Worm (Caenorhabditis elegans) whole organism, L1 larva: ENCODE data around the gene col-81.

Experiments used
- C34B4.2 ChIP-seq: sonication (generic microtip); optimal IDR thresholded peaks from 2 replicates; lab custom pipeline; 2017; ENCODE audit warnings: mild to moderate bottlenecking, missing genetic modification characterization, missing compliant biosample characterization
- alr-1 ChIP-seq: fragments of 200-800 bp; sonication (Bioruptor generic); optimal IDR thresholded peaks from 2 replicates; lab custom pipeline; 2018; ENCODE audit warnings: borderline replicate concordance, mild to moderate bottlenecking, missing genetic modification characterization, missing compliant biosample characterization
- ama-1 ChIP-seq: fragments of 150-350 bp; optimal IDR thresholded peaks from 2 replicates; lab custom pipeline; 2014
- ceh-8 ChIP-seq: fragments of 200-800 bp; sonication (Bioruptor generic); optimal IDR thresholded peaks from 2 replicates; lab custom pipeline; 2018; ENCODE audit warnings: mild to moderate bottlenecking, missing genetic modification characterization, moderate library complexity, missing compliant biosample characterization
- dpl-1 ChIP-seq, 3 experiments: fragments of 150-350 bp in 2 of 3; sonication (generic microtip) in 1 of 3; optimal IDR thresholded peaks; 2 replicates each; lab custom pipeline; 2014 to 2017; ENCODE audit warnings: missing biosample characterization in 3 of 3, missing genetic modification characterization in 3 of 3, missing genetic modification reagents in 3 of 3
- efl-1 ChIP-seq, 4 experiments: fragments of 150-350 bp; optimal IDR thresholded peaks in 3 of 4; peaks in 1 of 4; 1 replicate in 1 of 4; 2 replicates in 3 of 4; lab custom pipeline; 2014; ENCODE audit warnings: missing biosample characterization in 2 of 4, missing genetic modification characterization in 2 of 4, missing genetic modification reagents in 2 of 4
- elt-2 ChIP-seq: sonication (generic microtip); optimal IDR thresholded peaks from 2 replicates; lab custom pipeline; 2016; ENCODE audit warnings: missing genetic modification characterization, mild to moderate bottlenecking, inconsistent platforms, missing compliant biosample characterization, missing genetic modification reagents
- elt-3 ChIP-seq, 6 experiments: fragments of 150-350 bp in 1 of 6; sonication (generic microtip); optimal IDR thresholded peaks; 2 replicates each; lab custom pipeline; 2017 to 2018; ENCODE audit warnings: missing biosample characterization in 6 of 6, missing genetic modification characterization in 6 of 6, inconsistent platforms in 1 of 6
- ets-5 ChIP-seq: fragments of 200-800 bp; sonication (Bioruptor generic); IDR thresholded peaks from 2 replicates; pipeline ENCODE4 v1.3.6; 2022; ENCODE audit warnings: missing genetic modification characterization, missing compliant biosample characterization
- grh-1 ChIP-seq: fragments of 200-800 bp; sonication (Bioruptor generic); IDR thresholded peaks from 2 replicates; pipeline ENCODE4 v1.3.6; 2022; ENCODE audit warnings: missing genetic modification reagents, missing genetic modification characterization, missing compliant biosample characterization
- isw-1 ChIP-seq: fragments of 200-800 bp; sonication (Bioruptor generic); IDR thresholded peaks from 2 replicates; pipeline ENCODE4 v1.3.6; 2022; ENCODE audit warnings: missing genetic modification characterization, missing compliant biosample characterization
- jun-1 ChIP-seq: fragments of 150-350 bp; optimal IDR thresholded peaks from 2 replicates; lab custom pipeline; 2014; ENCODE audit warnings: missing biosample characterization, missing genetic modification reagents, missing genetic modification characterization
- lin-14 ChIP-seq: fragments of 200-800 bp; sonication (Bioruptor generic); optimal IDR thresholded peaks from 2 replicates; lab custom pipeline; 2018; ENCODE audit warnings: mild to moderate bottlenecking, missing genetic modification characterization, moderate library complexity, missing compliant biosample characterization
- lin-35 ChIP-seq, 2 experiments: fragments of 150-350 bp; optimal IDR thresholded peaks; 2 replicates each; lab custom pipeline; 2014; ENCODE audit warnings: missing biosample characterization in 2 of 2, missing genetic modification characterization in 2 of 2, missing genetic modification reagents in 2 of 2
- lin-39 ChIP-seq: fragments of 150-350 bp; optimal IDR thresholded peaks from 2 replicates; lab custom pipeline; 2014; ENCODE audit warnings: missing biosample characterization, missing genetic modification reagents, missing genetic modification characterization
- mab-9 ChIP-seq: fragments of 200-800 bp; sonication (Bioruptor generic); IDR thresholded peaks from 2 replicates; pipeline ENCODE4 v1.3.6; 2022; ENCODE audit warnings: missing genetic modification reagents, missing genetic modification characterization, missing compliant biosample characterization
- nhr-11 ChIP-seq: fragments of 150-350 bp; optimal IDR thresholded peaks from 2 replicates; lab custom pipeline; 2014; ENCODE audit warnings: missing biosample characterization, missing genetic modification characterization
- nhr-12 ChIP-seq: sonication (generic microtip); optimal IDR thresholded peaks from 2 replicates; lab custom pipeline; 2017; ENCODE audit warnings: missing biosample characterization, missing genetic modification characterization
- nhr-19 ChIP-seq: fragments of 200-800 bp; sonication (Bioruptor generic); conservative IDR thresholded peaks from 2 replicates; pipeline ENCODE4 v1.3.6; 2022; ENCODE audit warnings: missing genetic modification characterization, missing compliant biosample characterization
- nhr-20 ChIP-seq: sonication (generic microtip); optimal IDR thresholded peaks from 2 replicates; lab custom pipeline; 2016; ENCODE audit warnings: mild to moderate bottlenecking, missing genetic modification characterization, missing compliant biosample characterization
- nhr-28 ChIP-seq: fragments of 150-350 bp; optimal IDR thresholded peaks from 2 replicates; lab custom pipeline; 2014; ENCODE audit warnings: missing biosample characterization, missing genetic modification characterization
- nhr-47 ChIP-seq: sonication (generic microtip); optimal IDR thresholded peaks from 2 replicates; lab custom pipeline; 2016; ENCODE audit warnings: mild to moderate bottlenecking, missing genetic modification characterization, moderate library complexity, missing compliant biosample characterization
- nhr-71 ChIP-seq: sonication (generic microtip); optimal IDR thresholded peaks from 2 replicates; lab custom pipeline; 2016; ENCODE audit warnings: mild to moderate bottlenecking, missing genetic modification characterization, moderate library complexity, missing compliant biosample characterization
- nhr-77 ChIP-seq: fragments of 150-350 bp; optimal IDR thresholded peaks from 2 replicates; lab custom pipeline; 2014; ENCODE audit warnings: missing biosample characterization, missing genetic modification characterization
- nhr-85 ChIP-seq: sonication (generic microtip); peaks from one replicate; lab custom pipeline; 2016; ENCODE audit warnings: missing genetic modification characterization, inconsistent platforms, missing compliant biosample characterization
- nhr-90 ChIP-seq: sonication (generic microtip); optimal IDR thresholded peaks from 2 replicates; lab custom pipeline; 2016; ENCODE audit warnings: mild to moderate bottlenecking, missing genetic modification characterization, missing compliant biosample characterization; ENCODE audit not compliant: poor library complexity
- pag-3 ChIP-seq: sonication (generic microtip); optimal IDR thresholded peaks from 2 replicates; lab custom pipeline; 2017; ENCODE audit warnings: missing genetic modification characterization, mild to moderate bottlenecking, missing compliant biosample characterization, antibody characterized with exemption, borderline replicate concordance; ENCODE audit not compliant: insufficient read depth
- pax-3 ChIP-seq: fragments of 200-800 bp; sonication (Bioruptor generic); optimal IDR thresholded peaks from 2 replicates; lab custom pipeline; 2018; ENCODE audit warnings: mild to moderate bottlenecking, missing genetic modification characterization, moderate library complexity, missing compliant biosample characterization
- snu-23 ChIP-seq: sonication (generic microtip); optimal IDR thresholded peaks from 2 replicates; lab custom pipeline; 2016; ENCODE audit warnings: missing genetic modification characterization, missing compliant biosample characterization
- sup-37 ChIP-seq: fragments of 200-800 bp; sonication (Bioruptor generic); optimal IDR thresholded peaks from 2 replicates; lab custom pipeline; 2018; ENCODE audit warnings: mild to moderate bottlenecking, missing genetic modification characterization, missing compliant biosample characterization
- unc-30 ChIP-seq: sonication (generic microtip); optimal IDR thresholded peaks from 2 replicates; lab custom pipeline; 2017; ENCODE audit warnings: missing biosample characterization, missing genetic modification characterization
- ztf-11 ChIP-seq, 2 experiments: sonication (generic microtip); optimal IDR thresholded peaks; 2 replicates each; lab custom pipeline; 2016 to 2017; ENCODE audit warnings: missing genetic modification characterization in 2 of 2, missing biosample characterization in 1 of 2, missing compliant biosample characterization in 1 of 2
- ztf-4 ChIP-seq: fragments of 150-350 bp; optimal IDR thresholded peaks from 2 replicates; lab custom pipeline; 2014; ENCODE audit warnings: missing biosample characterization, missing genetic modification characterization

The col-81 gene

ce11 chrII:11016884-11017283 is 3.3 kb upstream of the col-81 start:
- peak; percentile 56 for TF ChIP-seq lin-14 (GFP tag; lab: Kevin White, UChicago)
- no peak for TF ChIP-seq nhr-19
- peak; percentile 88 for TF ChIP-seq nhr-85 (tag; lab: Kevin White, UChicago)

DNA sequence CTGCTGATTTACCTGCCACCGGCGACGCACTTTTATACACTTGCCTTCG is 3.1 kb upstream of the col-81 start, which contains the start of gene ram-2:
ram-2 (minus strand) TSS at position 47 of the 49 bp plus-strand sequence.
- TF ChIP-seq pax-3 (tag; lab: Kevin White, UChicago), result no peak
- no peak for TF ChIP-seq nhr-71 (tag; lab: Kevin White, UChicago)
- no peak for TF ChIP-seq dpl-1 (GFP tag; optimal IDR thresholded peaks at IDR 0.05; lab: Kevin White, UChicago)
- no peak for TF ChIP-seq nhr-11
- no peak for TF ChIP-seq grh-1 (GFP tag; lab: Robert Waterston, UW)

ce11 chrII:11016435-11016834 is 2.9 kb upstream of the col-81 start:
- TF ChIP-seq efl-1 (optimal IDR thresholded peaks at IDR 0.05; lab: Kevin White, UChicago) (no peak), efl-1 (GFP tag; optimal IDR thresholded peaks at IDR 0.05 in 1 of 2; lab: Kevin White, UChicago) (peak in 1 of 2 experiments; percentile 14), pag-3 (tag; lab: Kevin White, UChicago) (no peak)

DNA sequence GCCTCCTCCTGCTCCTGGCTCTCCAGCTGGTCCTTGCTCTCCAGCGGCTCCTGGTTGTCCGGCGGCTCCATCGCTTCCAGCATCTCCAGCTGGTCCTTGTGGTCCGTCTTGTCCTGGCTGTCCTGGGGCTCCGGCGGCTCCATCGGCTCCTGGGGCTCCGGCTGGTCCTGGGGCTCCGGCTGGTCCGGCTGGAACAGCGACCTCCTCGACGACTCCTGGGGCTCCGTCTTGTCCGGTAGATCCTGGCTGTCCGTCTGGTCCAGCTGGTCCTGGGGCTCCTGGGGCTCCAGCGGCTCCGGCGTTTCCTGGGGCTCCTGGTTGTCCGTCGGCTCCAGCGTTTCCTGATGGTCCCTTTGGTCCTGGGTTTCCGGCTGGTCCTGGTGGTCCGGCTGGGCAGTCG is 2.2 kb upstream of the col-81 start:
- TF ChIP-seq ceh-8 (peak; percentile 84), elt-2 (no peak)
- TF ChIP-seq, all 84 proteins: peak for 1

DNA sequence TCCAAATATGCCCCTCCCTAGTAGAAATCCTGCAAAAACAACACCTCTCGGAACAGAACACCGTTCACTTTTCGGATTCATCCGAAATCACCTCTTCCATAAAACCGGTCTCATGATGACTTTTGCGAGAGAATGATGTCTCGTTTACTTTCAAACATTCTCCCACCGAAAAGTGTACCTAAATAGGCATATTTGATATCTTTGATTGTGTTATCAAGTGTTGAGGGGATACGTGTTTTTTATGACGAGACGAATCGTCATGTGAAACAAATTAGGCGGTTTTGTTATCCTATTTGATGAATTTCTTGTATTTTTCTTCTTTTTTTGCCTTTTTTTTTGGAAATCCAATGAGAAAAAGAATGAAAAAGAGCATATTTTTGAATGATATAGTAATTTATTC is 1.6 kb upstream of the col-81 start:
- peak in 1 of 2 experiments; percentile 43 for TF ChIP-seq lin-35 (GFP tag; optimal IDR thresholded peaks at IDR 0.05; lab: Kevin White, UChicago)
- TF ChIP-seq nhr-85 (tag; lab: Kevin White, UChicago), result peak; percentile 22
- TF ChIP-seq grh-1 (GFP tag; lab: Robert Waterston, UW), result 0 out of 2 replicates have a peak, but pooled peaks have one; percentile 7
- no peak for TF ChIP-seq lin-39 (tag; lab: Kevin White, UChicago)
- peak in 1 of 2 experiments; percentile 13 for TF ChIP-seq efl-1 (optimal IDR thresholded peaks at IDR 0.05; lab: Kevin White, UChicago)
- peak in 1 of 2 experiments; percentile 17 for TF ChIP-seq efl-1 (GFP tag; optimal IDR thresholded peaks at IDR 0.05 in 1 of 2; lab: Kevin White, UChicago)
- no peak for TF ChIP-seq ztf-4 (tag; lab: Kevin White, UChicago)
- no peak for TF ChIP-seq snu-23 (GFP tag; lab: Kevin White, UChicago)
- TF ChIP-seq elt-3 (tag; optimal IDR thresholded peaks at IDR 0.05; lab: Kevin White, UChicago), result peak in 1 of 6 experiments; percentile 77
- TF ChIP-seq ama-1 (lab: Kevin White, UChicago), result peak; percentile 32
- TF ChIP-seq lin-14 (GFP tag; lab: Kevin White, UChicago), result peak; percentile 37
- peak; percentile 11 for TF ChIP-seq pag-3 (tag; lab: Kevin White, UChicago)

DNA sequence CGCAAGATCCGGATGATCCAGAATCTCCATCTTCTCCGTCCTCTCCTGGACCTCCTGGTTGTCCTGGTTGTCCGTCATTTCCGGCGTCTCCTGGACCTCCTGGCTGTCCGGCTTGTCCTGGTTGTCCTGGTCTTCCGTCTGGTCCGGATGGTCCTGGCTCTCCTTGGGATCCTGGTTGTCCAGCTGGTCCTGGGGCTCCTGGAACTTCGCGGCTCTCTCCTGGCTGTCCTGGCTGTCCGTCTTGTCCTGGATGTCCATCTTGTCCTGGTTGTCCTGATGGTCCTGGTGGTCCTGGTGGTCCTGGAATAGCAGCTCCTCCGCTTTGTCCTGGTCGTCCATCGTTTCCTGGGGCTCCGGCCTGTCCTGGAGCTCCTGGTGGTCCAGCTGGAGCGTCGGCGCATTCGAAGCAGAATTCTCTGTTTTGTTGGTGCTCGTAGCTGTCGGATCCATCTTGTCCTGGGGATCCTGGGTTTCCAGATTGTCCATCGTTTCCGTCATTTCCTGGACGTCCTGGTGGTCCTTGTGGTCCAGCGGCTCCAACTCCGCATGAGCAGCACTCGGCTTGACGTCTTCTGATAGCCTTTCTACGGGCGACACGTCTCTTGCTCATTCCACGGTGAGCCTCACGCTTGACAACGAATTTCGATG is 911 bp downstream of the col-81 start:
- TF ChIP-seq grh-1 (GFP tag; lab: Robert Waterston, UW) (no peak), elt-2 (no peak), unc-30 (tag; lab: Kevin White, UChicago) (no peak), jun-1 (tag; lab: Kevin White, UChicago) (no peak), ztf-11 (tag; optimal IDR thresholded peaks at IDR 0.05; lab: Kevin White, UChicago) (no peak), ztf-4 (tag; lab: Kevin White, UChicago) (no peak), nhr-28 (tag; lab: Kevin White, UChicago) (no peak), sup-37 (no peak), isw-1 (GFP tag; lab: Robert Waterston, UW) (no peak), nhr-47 (no peak)

DNA sequence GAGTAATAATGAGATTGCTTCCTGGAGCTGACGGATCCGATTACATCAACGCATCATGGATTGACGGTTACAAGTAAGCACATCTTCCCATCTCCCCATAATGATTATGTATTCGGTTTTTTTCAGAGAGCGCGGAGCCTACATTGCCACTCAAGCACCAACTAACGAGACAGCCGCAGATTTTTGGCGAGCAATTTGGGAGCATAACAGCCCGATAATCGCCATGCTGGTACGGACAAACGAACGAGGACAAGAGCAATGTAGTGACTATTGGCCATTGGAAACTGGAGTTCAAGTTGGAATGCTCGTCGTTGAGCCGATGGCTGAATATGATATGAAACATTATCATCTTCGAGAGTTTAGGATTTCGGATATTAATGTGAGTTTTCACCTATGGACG is 2.7 kb downstream of the col-81 start:
- no peak for TF ChIP-seq nhr-20 (tag; lab: Kevin White, UChicago)
- no peak for TF ChIP-seq mab-9 (GFP tag; lab: Robert Waterston, UW)
- TF ChIP-seq nhr-90 (tag; lab: Kevin White, UChicago), result no peak
- TF ChIP-seq alr-1 (tag; lab: Kevin White, UChicago), result no peak
- TF ChIP-seq C34B4.2 (tag; lab: Kevin White, UChicago), result no peak
- TF ChIP-seq ztf-4 (tag; lab: Kevin White, UChicago), result no peak
- TF ChIP-seq nhr-77 (tag; lab: Kevin White, UChicago), result no peak
- TF ChIP-seq lin-14 (GFP tag; lab: Kevin White, UChicago), result no peak
- TF ChIP-seq ets-5, result no peak
- TF ChIP-seq nhr-12 (tag; lab: Kevin White, UChicago), result no peak
